Fruit fly (Drosophila melanogaster): ENCODE results near the gene CG33654.

DNA sequence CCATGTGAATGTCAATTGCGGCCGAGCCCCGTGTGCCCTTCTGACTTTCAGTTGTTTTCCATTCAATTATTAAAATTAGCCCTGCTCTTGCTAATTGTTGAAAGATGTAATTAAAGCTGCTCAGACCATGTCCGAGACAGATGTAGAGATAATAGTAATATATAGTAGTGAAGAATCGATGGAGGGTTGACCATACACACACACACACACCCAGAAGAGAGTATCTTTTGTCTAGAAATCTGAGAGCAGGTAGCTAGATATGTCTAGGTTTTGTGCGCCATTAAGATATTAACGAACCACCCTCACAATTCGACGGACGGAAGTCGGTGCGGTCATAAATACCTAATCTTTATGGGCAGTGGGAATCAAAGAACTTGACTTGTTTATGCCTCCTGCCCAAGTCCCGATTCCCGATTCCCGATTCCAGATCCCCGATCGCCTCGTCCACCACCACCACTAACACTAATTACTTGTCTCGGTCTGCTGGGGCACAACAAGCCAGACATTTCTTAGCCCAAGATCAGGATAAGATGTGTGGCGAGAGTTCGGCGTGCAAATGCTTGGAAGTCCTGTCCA, 21.5 kb upstream of the CG33654 start:
- no peak for TF ChIP-seq CTCF (optimal IDR thresholded peaks at IDR 0.05)
- TF ChIP-seq CG8478 (optimal IDR thresholded peaks at IDR 0.05): no peak

Measured in S2 (cell line).